Fruit fly (Drosophila melanogaster) whole organism, embryonic: ENCODE results near the gene Ada1-1.
A peak's percentile ranks its signal among the peaks of the same experiment; 100 is the strongest.

Source experiments
- Abd-B ChIP-seq: fragments of 200-800 bp; sonication (Bioruptor generic); optimal IDR thresholded peaks from 2 replicates; lab custom pipeline; 2018; ENCODE audit warnings: missing biosample characterization, mild to moderate bottlenecking, missing genetic modification characterization, moderate library complexity
- Aef1 ChIP-seq: fragments of 200-800 bp; sonication (Bioruptor generic); IDR thresholded peaks from 3 replicates; pipeline ENCODE4 v1.3.6; 2022; ENCODE audit warnings: missing biosample characterization, missing genetic modification characterization
- Bdp1 ChIP-seq: fragments of 200-800 bp; sonication (Bioruptor generic); optimal IDR thresholded peaks from 3 replicates; lab custom pipeline; 2016; ENCODE audit warnings: missing biosample characterization, missing genetic modification characterization
- Bteb2 ChIP-seq: fragments of 200-800 bp; sonication (Bioruptor generic); optimal IDR thresholded peaks from 2 replicates; lab custom pipeline; 2016; ENCODE audit warnings: missing biosample characterization, missing genetic modification characterization
- CG11085 ChIP-seq: fragments of 200-800 bp; sonication (Bioruptor generic); IDR thresholded peaks from 2 replicates; pipeline ENCODE4 v1.3.6; 2022; ENCODE audit warnings: missing biosample characterization, missing genetic modification characterization
- CG12942 ChIP-seq: fragments of 200-800 bp; sonication (Bioruptor generic); optimal IDR thresholded peaks from 3 replicates; lab custom pipeline; 2016; ENCODE audit warnings: missing biosample characterization, missing genetic modification characterization
- CG14710 ChIP-seq: fragments of 200-800 bp; sonication (Bioruptor generic); optimal IDR thresholded peaks from 3 replicates; lab custom pipeline; 2019; ENCODE audit warnings: missing biosample characterization, mild to moderate bottlenecking, missing genetic modification characterization, moderate library complexity
- CG1602 ChIP-seq: fragments of 200-800 bp; sonication (Bioruptor generic); optimal IDR thresholded peaks from 3 replicates; lab custom pipeline; 2016; ENCODE audit warnings: missing biosample characterization, missing genetic modification characterization
- CG16863 ChIP-seq: fragments of 200-800 bp; sonication (Bioruptor generic); optimal IDR thresholded peaks from 3 replicates; lab custom pipeline; 2016; ENCODE audit warnings: missing biosample characterization, missing genetic modification characterization
- CG2129 ChIP-seq: fragments of 200-800 bp; sonication (Bioruptor generic); IDR thresholded peaks from 2 replicates; pipeline ENCODE4 v1.3.6; 2022; ENCODE audit warnings: missing biosample characterization, missing genetic modification characterization; ENCODE audit not compliant: partially characterized antibody
- CG31441 ChIP-seq: fragments of 200-800 bp; sonication (Bioruptor generic); IDR thresholded peaks from 2 replicates; pipeline ENCODE4 v1.3.6; 2022; ENCODE audit warnings: missing biosample characterization, missing genetic modification characterization
- CG3281 ChIP-seq: fragments of 200-800 bp; sonication (Bioruptor generic); optimal IDR thresholded peaks from 3 replicates; lab custom pipeline; 2017; ENCODE audit warnings: missing biosample characterization, mild to moderate bottlenecking, missing genetic modification characterization
- CG4360 ChIP-seq: fragments of 200-800 bp; sonication (Bioruptor generic); IDR thresholded peaks from 2 replicates; pipeline ENCODE4 v1.3.6; 2022; ENCODE audit warnings: missing biosample characterization, missing genetic modification characterization
- CG43689 ChIP-seq: fragments of 200-800 bp; sonication (Bioruptor generic); IDR thresholded peaks from 2 replicates; pipeline ENCODE4 v1.3.6; 2022; ENCODE audit warnings: missing biosample characterization, missing genetic modification characterization
- CG4424 ChIP-seq: fragments of 200-800 bp; sonication (Bioruptor generic); optimal IDR thresholded peaks from 3 replicates; lab custom pipeline; 2016; ENCODE audit warnings: missing biosample characterization, missing genetic modification characterization
- CG4707 ChIP-seq: fragments of 200-800 bp; sonication (Bioruptor generic); optimal IDR thresholded peaks from 2 replicates; lab custom pipeline; 2018; ENCODE audit warnings: missing biosample characterization, mild to moderate bottlenecking, missing genetic modification characterization, moderate library complexity
- CG6175 ChIP-seq: fragments of 200-800 bp; sonication (Bioruptor generic); IDR thresholded peaks from 3 replicates; pipeline ENCODE4 v1.3.6; 2022; ENCODE audit warnings: missing biosample characterization, missing genetic modification characterization
- Gsc ChIP-seq: fragments of 200-800 bp; sonication (Bioruptor generic); IDR thresholded peaks from 2 replicates; pipeline ENCODE4 v1.3.6; 2022; ENCODE audit warnings: missing biosample characterization, missing genetic modification characterization
- HHEX ChIP-seq: fragments of 200-800 bp; sonication (Bioruptor generic); optimal IDR thresholded peaks from 3 replicates; lab custom pipeline; 2017; ENCODE audit warnings: missing biosample characterization, mild to moderate bottlenecking, missing genetic modification characterization, missing genetic modification reagents
- HLH3B ChIP-seq: fragments of 200-800 bp; sonication (Bioruptor generic); IDR thresholded peaks from 2 replicates; pipeline ENCODE4 v1.3.6; 2022; ENCODE audit warnings: missing biosample characterization, missing genetic modification characterization
- HLH54F ChIP-seq: fragments of 200-800 bp; sonication (Bioruptor generic); optimal IDR thresholded peaks from 3 replicates; lab custom pipeline; 2016; ENCODE audit warnings: missing biosample characterization, missing genetic modification characterization
- Hmx ChIP-seq: fragments of 200-800 bp; sonication (Bioruptor generic); optimal IDR thresholded peaks from 2 replicates; lab custom pipeline; 2016; ENCODE audit warnings: missing biosample characterization, missing genetic modification characterization
- Kr ChIP-seq: fragments of 200-800 bp; sonication (Bioruptor generic); optimal IDR thresholded peaks from 2 replicates; lab custom pipeline; 2017; ENCODE audit warnings: missing biosample characterization, mild to moderate bottlenecking, missing genetic modification characterization
- NK7.1 ChIP-seq: fragments of 200-800 bp; sonication (Bioruptor generic); optimal IDR thresholded peaks from 3 replicates; lab custom pipeline; 2016; ENCODE audit warnings: missing biosample characterization, missing genetic modification characterization
- NfI ChIP-seq: fragments of 200-800 bp; sonication (Bioruptor generic); optimal IDR thresholded peaks from 3 replicates; lab custom pipeline; 2018; ENCODE audit warnings: missing biosample characterization, mild to moderate bottlenecking, missing genetic modification characterization, moderate library complexity
- Opbp ChIP-seq: fragments of 200-800 bp; sonication (Bioruptor generic); IDR thresholded peaks from 3 replicates; pipeline ENCODE4 v1.3.6; 2022; ENCODE audit warnings: missing biosample characterization, missing genetic modification characterization; ENCODE audit not compliant: partially characterized antibody
- Ptx1 ChIP-seq: fragments of 200-800 bp; sonication (Bioruptor generic); IDR thresholded peaks from 2 replicates; pipeline ENCODE4 v1.3.6; 2022; ENCODE audit warnings: missing biosample characterization, missing genetic modification characterization
- Scr ChIP-seq: fragments of 200-800 bp; sonication (Bioruptor generic); IDR thresholded peaks from 2 replicates; pipeline ENCODE4 v1.3.6; 2022; ENCODE audit warnings: missing biosample characterization, missing genetic modification characterization; ENCODE audit not compliant: partially characterized antibody
- Sin3A ChIP-seq: fragments of >200 bp; optimal IDR thresholded peaks from 2 replicates; lab custom pipeline; 2018
- Trl ChIP-seq, 3 experiments: fragments of >200 bp in 2 of 3; fragments of 200-800 bp in 1 of 3; sonication (Bioruptor generic) in 1 of 3; optimal IDR thresholded peaks; 2 replicates in 1 of 3; 3 replicates in 2 of 3; lab custom pipeline; 2016 to 2017; ENCODE audit warnings: missing biosample characterization in 1 of 3, missing genetic modification characterization in 1 of 3
- Xrp1 ChIP-seq: fragments of 200-800 bp; sonication (Bioruptor generic); IDR thresholded peaks from 2 replicates; pipeline ENCODE4 v1.3.6; 2022; ENCODE audit warnings: missing biosample characterization, missing genetic modification characterization
- danr ChIP-seq: fragments of 200-800 bp; sonication (Bioruptor generic); IDR thresholded peaks from 2 replicates; pipeline ENCODE4 v1.3.6; 2022; ENCODE audit warnings: missing biosample characterization, missing genetic modification characterization
- emc ChIP-seq: fragments of 200-800 bp; sonication (Bioruptor generic); optimal IDR thresholded peaks from 2 replicates; lab custom pipeline; 2016; ENCODE audit warnings: missing biosample characterization, missing genetic modification characterization
- exex ChIP-seq: fragments of 200-800 bp; sonication (Bioruptor generic); optimal IDR thresholded peaks from 4 replicates; lab custom pipeline; 2018; ENCODE audit warnings: missing biosample characterization, mild to moderate bottlenecking, missing genetic modification characterization, moderate library complexity
- fd96Cb ChIP-seq: fragments of 200-800 bp; sonication (Bioruptor generic); optimal IDR thresholded peaks from 2 replicates; lab custom pipeline; 2018; ENCODE audit warnings: missing biosample characterization, mild to moderate bottlenecking, missing genetic modification characterization, moderate library complexity
- hkb ChIP-seq, 2 experiments: fragments of 200-800 bp in 1 of 2; fragments of >200 bp in 1 of 2; sonication (Bioruptor generic) in 1 of 2; IDR thresholded peaks in 1 of 2; optimal IDR thresholded peaks in 1 of 2; 2 replicates each; pipeline versions ENCODE4 v1.3.6 to Lab custom; 2017 to 2022; ENCODE audit warnings: missing biosample characterization in 1 of 2, missing genetic modification characterization in 1 of 2
- ken ChIP-seq: fragments of 200-800 bp; sonication (Bioruptor generic); IDR thresholded peaks from 3 replicates; pipeline ENCODE4 v1.3.6; 2022; ENCODE audit warnings: missing biosample characterization, missing genetic modification characterization
- knrl ChIP-seq: fragments of 200-800 bp; sonication (Bioruptor generic); IDR thresholded peaks from 3 replicates; pipeline ENCODE4 v1.3.6; 2022; ENCODE audit warnings: missing biosample characterization, missing genetic modification characterization; ENCODE audit not compliant: partially characterized antibody
- lola ChIP-seq, 3 experiments: fragments of >200 bp in 2 of 3; fragments of 200-800 bp in 1 of 3; sonication (Bioruptor generic) in 1 of 3; optimal IDR thresholded peaks; 2 replicates each; lab custom pipeline; 2017 to 2019; ENCODE audit warnings: missing biosample characterization in 3 of 3, missing genetic modification characterization in 3 of 3, mild to moderate bottlenecking in 1 of 3, moderate library complexity in 1 of 3
- pho ChIP-seq: fragments of 200-800 bp; sonication (Bioruptor generic); optimal IDR thresholded peaks from 2 replicates; lab custom pipeline; 2016; ENCODE audit warnings: missing biosample characterization, missing genetic modification characterization
- pnt ChIP-seq: fragments of 200-800 bp; sonication (Bioruptor generic); optimal IDR thresholded peaks from 3 replicates; lab custom pipeline; 2016; ENCODE audit warnings: missing biosample characterization, missing genetic modification characterization
- ranshi ChIP-seq: fragments of 200-800 bp; sonication (Bioruptor generic); IDR thresholded peaks from 2 replicates; pipeline ENCODE4 v1.3.6; 2022; ENCODE audit warnings: missing biosample characterization, missing genetic modification characterization
- sob ChIP-seq: fragments of 200-800 bp; sonication (Bioruptor generic); IDR thresholded peaks from 2 replicates; pipeline ENCODE4 v1.3.6; 2022; ENCODE audit warnings: missing biosample characterization, missing genetic modification characterization
- trem ChIP-seq: fragments of 200-800 bp; optimal IDR thresholded peaks from 3 replicates; lab custom pipeline; 2019; ENCODE audit warnings: missing biosample characterization, mild to moderate bottlenecking, missing genetic modification characterization, moderate library complexity
- unpg ChIP-seq: fragments of 200-800 bp; sonication (Bioruptor generic); optimal IDR thresholded peaks from 3 replicates; lab custom pipeline; 2018; ENCODE audit warnings: missing biosample characterization, mild to moderate bottlenecking, missing genetic modification characterization, moderate library complexity
- wek ChIP-seq: fragments of 200-800 bp; sonication (Bioruptor generic); optimal IDR thresholded peaks from 3 replicates; lab custom pipeline; 2018; ENCODE audit warnings: missing biosample characterization, mild to moderate bottlenecking, missing genetic modification characterization, moderate library complexity
- zfh1 ChIP-seq: fragments of 200-800 bp; sonication (Bioruptor generic); IDR thresholded peaks from 3 replicates; pipeline ENCODE4 v1.3.6; 2022; ENCODE audit warnings: missing biosample characterization, missing genetic modification characterization

The Ada1-1 gene

dm6 chr2L:11980075-11980474 lies 16.5 kb upstream of the Ada1-1 start (continued):
- no peak for TF ChIP-seq NfI (GFP tag; lab: Kevin White, UChicago)

dm6 chr2L:11981210-11981609 lies 15.4 kb upstream of the Ada1-1 start, which contains the start of gene CG16965:
CG16965 (plus strand) TSS chr2L:11981591.
- TF ChIP-seq exex (tag; lab: Kevin White, UChicago): peak; percentile 59
- no peak for TF ChIP-seq unpg (GFP tag; lab: Kevin White, UChicago)
- no peak for TF ChIP-seq lola (GFP tag; optimal IDR thresholded peaks at IDR 0.05; lab: Kevin White, UChicago)
- TF ChIP-seq CG6175 (GFP tag; lab: Robert Waterston, UW): no peak
- TF ChIP-seq Hmx (GFP tag; lab: Kevin White, UChicago): no peak

- no peak for TF ChIP-seq wek (GFP tag; lab: Kevin White, UChicago)
- TF ChIP-seq CG1602 (GFP tag; lab: Kevin White, UChicago): no peak
- TF ChIP-seq CG4424 (GFP tag; lab: Kevin White, UChicago): peak; percentile 25
- TF ChIP-seq trem (tag; lab: Kevin White, UChicago): peak; percentile 70
- no peak for TF ChIP-seq CG12942 (GFP tag; lab: Kevin White, UChicago)
- TF ChIP-seq sob: peak; percentile 42; the same call in 1 of the 2 replicates
- TF ChIP-seq Sin3A (lab: Kevin White, UChicago): peak; percentile 59
- no peak for TF ChIP-seq emc (GFP tag; lab: Kevin White, UChicago)
- no peak for TF ChIP-seq Opbp (GFP tag; lab: Robert Waterston, UW)
- peak; percentile 11 for TF ChIP-seq pnt (GFP tag; lab: Kevin White, UChicago)
- TF ChIP-seq HLH3B: no peak
- peak; percentile 34 for TF ChIP-seq Bteb2 (GFP tag; lab: Kevin White, UChicago)
- peak; percentile 53 for TF ChIP-seq pho (GFP tag; lab: Kevin White, UChicago)
- no peak for TF ChIP-seq CG43689
- 0 out of 3 replicates have a peak, but pooled peaks have one; percentile 21 for TF ChIP-seq knrl
- TF ChIP-seq CG11085 (GFP tag; lab: Robert Waterston, UW): no peak
- no peak for TF ChIP-seq Trl (optimal IDR thresholded peaks at IDR 0.05; lab: Kevin White, UChicago)
- no peak for TF ChIP-seq Trl (GFP tag; optimal IDR thresholded peaks at IDR 0.05; lab: Kevin White, UChicago)
- TF ChIP-seq Aef1 (GFP tag; lab: Robert Waterston, UW): no peak
- TF ChIP-seq CG16863: no peak
- TF ChIP-seq Abd-B (GFP tag; lab: Kevin White, UChicago): peak; percentile 46
- no peak for TF ChIP-seq NK7.1 (GFP tag; lab: Kevin White, UChicago)
- no peak for TF ChIP-seq Scr
- TF ChIP-seq CG31441 (GFP tag; lab: Robert Waterston, UW): no peak
- peak; percentile 83 for TF ChIP-seq CG14710 (tag; lab: Kevin White, UChicago)
- TF ChIP-seq ken (GFP tag; lab: Robert Waterston, UW): no peak; the same call in 2 of the 3 replicates
- TF ChIP-seq Ptx1 (GFP tag; lab: Robert Waterston, UW): no peak; the same call in 1 of the 2 replicates
- TF ChIP-seq fd96Cb: no peak
- no peak for TF ChIP-seq ranshi (GFP tag; lab: Robert Waterston, UW)
- no peak for TF ChIP-seq Kr (GFP tag; lab: Kevin White, UChicago)
- TF ChIP-seq Gsc: no peak
- no peak for TF ChIP-seq CG4707 (GFP tag; lab: Kevin White, UChicago)
- peak; percentile 49; the same call in 1 of the 3 replicates for TF ChIP-seq zfh1 (GFP tag; lab: Robert Waterston, UW)
- TF ChIP-seq HLH54F (GFP tag; lab: Kevin White, UChicago): peak; percentile 42
- TF ChIP-seq Xrp1 (GFP tag; lab: Robert Waterston, UW): peak; percentile 27; the same call in 1 of the 2 replicates
- no peak for TF ChIP-seq CG2129 (GFP tag; lab: Robert Waterston, UW)
- TF ChIP-seq CG4360: no peak
- peak; percentile 35 for TF ChIP-seq CG3281 (GFP tag; lab: Kevin White, UChicago)
- TF ChIP-seq HHEX (GFP tag; lab: Kevin White, UChicago): no peak
- no peak for TF ChIP-seq danr
- TF ChIP-seq hkb (optimal IDR thresholded peaks at IDR 0.05; lab: Kevin White, UChicago): no peak
- TF ChIP-seq hkb (GFP tag; IDR thresholded peaks at IDR 0.05; lab: Robert Waterston, UW): no peak
- no peak for TF ChIP-seq Bdp1
Observed at dm6 chr2L:11987945-11988344, 8.7 kb upstream of the Ada1-1 start, which contains the start of the genes CG6686 and CG34163. CG6686 (minus strand) TSS chr2L:11988039. CG34163 (plus strand) TSS chr2L:11988270.
